Worm (Caenorhabditis elegans): ENCODE results near the gene F47B8.2.
"Not testable (repeated sequence)": the region's sequence is repeated elsewhere in the genome, so short reads cannot be mapped to it uniquely, and the experiment has no call there.

F47B8.2 gene

ce11 chrV:14279777-14280176, 36.6 kb downstream of the F47B8.2 start, which contains the start of gene srt-33:
Gene srt-33 (minus strand): TSS chrV:14279877.
- TF ChIP-seq dao-5 (tag; optimal IDR thresholded peaks at IDR 0.05) (no peak), W03F9.2 (tag; optimal IDR thresholded peaks at IDR 0.05) (no peak), him-1 (tag; optimal IDR thresholded peaks at IDR 0.05) (no peak)

DNA sequence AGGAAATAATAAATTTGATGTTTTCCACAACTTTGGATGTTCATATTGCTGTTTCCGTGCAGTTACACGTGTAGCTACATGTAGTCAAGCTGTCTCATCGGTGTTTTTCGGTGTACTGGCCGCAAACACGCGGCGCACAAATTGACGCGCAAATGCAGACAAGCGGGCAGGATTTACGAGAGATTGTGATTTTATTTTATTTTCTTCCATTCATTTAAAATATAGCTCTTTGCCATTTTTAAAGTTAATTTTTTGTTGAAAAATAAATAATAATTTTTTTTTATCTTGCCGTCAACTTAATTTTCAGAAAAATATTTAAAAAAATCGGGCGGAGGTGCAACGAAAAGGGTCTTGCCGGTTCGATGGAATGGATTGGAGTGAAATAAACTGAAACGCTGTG, 42.2 kb downstream of the F47B8.2 start, which contains the start of gene F40G12.7:
TSS of gene F40G12.7 (plus strand) at position 301 of the 400 bp plus-strand sequence.
- TF ChIP-seq dao-5, W03F9.2, him-1 (tag; optimal IDR thresholded peaks at IDR 0.05): not testable (repeated sequence)

ce11 chrV:14273019-14273418, 43.4 kb downstream of the F47B8.2 start, which contains the start of gene F40G12.6:
Gene F40G12.6 (minus strand): TSS chrV:14273119.
- no peak for TF ChIP-seq him-1 (tag; optimal IDR thresholded peaks at IDR 0.05)
- no peak for TF ChIP-seq W03F9.2 (tag; optimal IDR thresholded peaks at IDR 0.05)
- TF ChIP-seq dao-5 (tag; optimal IDR thresholded peaks at IDR 0.05), result no peak

DNA sequence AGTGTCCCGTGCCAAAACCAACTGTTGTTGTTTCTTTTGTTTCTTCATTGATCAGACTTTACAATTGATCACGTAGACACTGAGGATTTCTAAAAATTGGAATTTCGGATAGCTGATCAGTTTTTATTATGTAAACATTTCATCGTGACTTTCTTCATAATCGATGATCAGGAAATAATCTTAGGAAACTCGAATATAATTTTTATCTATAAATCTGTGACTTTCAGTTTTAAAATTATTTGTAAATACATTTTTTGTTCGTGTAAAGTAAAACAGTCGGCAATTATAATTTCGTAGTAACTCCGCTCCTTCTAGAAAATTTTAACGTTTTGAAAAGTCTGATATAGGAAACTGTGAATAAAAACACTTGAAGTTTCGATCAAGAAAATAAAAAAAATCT, 45.7 kb downstream of the F47B8.2 start, which contains the start of gene F40G12.5:
TSS of gene F40G12.5 (minus strand) at position 101 of the 400 bp plus-strand sequence.
- TF ChIP-seq W03F9.2 (tag; optimal IDR thresholded peaks at IDR 0.05) (no peak), him-1 (tag; optimal IDR thresholded peaks at IDR 0.05) (no peak), dao-5 (tag; optimal IDR thresholded peaks at IDR 0.05) (no peak)

ce11 chrV:14268616-14269015, 47.8 kb downstream of the F47B8.2 start, which contains the start of gene F40G12.4:
Gene F40G12.4 (minus strand): TSS chrV:14268716.
- no peak for TF ChIP-seq dao-5 (tag; optimal IDR thresholded peaks at IDR 0.05)
- no peak for TF ChIP-seq W03F9.2 (tag; optimal IDR thresholded peaks at IDR 0.05)
- no peak for TF ChIP-seq him-1 (tag; optimal IDR thresholded peaks at IDR 0.05)

DNA sequence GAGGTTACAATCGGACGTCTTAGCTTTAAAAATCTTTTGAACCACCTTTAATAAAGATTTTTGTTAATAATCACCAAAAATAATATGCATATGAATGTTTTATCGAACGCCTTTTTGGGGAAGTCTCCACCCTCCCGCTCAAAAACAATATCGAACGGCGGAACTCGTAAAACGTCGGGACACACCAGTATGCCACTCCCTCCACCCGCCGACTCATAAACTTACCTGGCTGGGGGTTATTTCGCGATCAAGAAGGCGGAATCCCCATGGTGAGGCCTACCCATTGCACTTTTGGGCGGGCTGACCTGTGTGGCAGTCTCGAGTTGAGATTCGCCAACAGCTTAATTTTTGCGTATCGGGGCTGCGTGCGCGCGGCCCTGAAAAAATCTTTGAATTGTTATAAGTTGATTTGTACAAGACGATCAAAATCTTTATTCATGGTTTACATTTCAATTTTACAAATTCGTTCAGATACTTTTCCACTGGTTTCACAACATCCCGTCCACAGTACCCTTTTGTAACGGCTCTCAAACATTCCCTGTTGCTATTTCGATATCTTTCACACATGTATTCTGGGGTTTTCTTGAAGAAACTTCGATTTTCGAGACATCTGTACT, 49.0 kb downstream of the F47B8.2 start:
- no peak for TF ChIP-seq W03F9.2 (tag; optimal IDR thresholded peaks at IDR 0.05)
- no peak for TF ChIP-seq dao-5 (tag; optimal IDR thresholded peaks at IDR 0.05)
- no peak for TF ChIP-seq him-1 (tag; optimal IDR thresholded peaks at IDR 0.05)

Data from whole organism, L4/young adult.